Worm (Caenorhabditis elegans) whole organism, L4/young adult: ENCODE results near the gene Y43F8C.16.

Source experiments
- W03F9.2 ChIP-seq: fragments of 150-350 bp; optimal IDR thresholded peaks from 2 replicates; lab custom pipeline; 2014; ENCODE audit warnings: missing biosample characterization, missing genetic modification characterization
- dao-5 ChIP-seq: sonication (generic microtip); optimal IDR thresholded peaks from 2 replicates; lab custom pipeline; 2016; ENCODE audit warnings: missing genotype, missing genetic modification characterization, moderate library complexity, missing compliant biosample characterization
- him-1 ChIP-seq: sonication (generic microtip); optimal IDR thresholded peaks from 2 replicates; lab custom pipeline; 2016; ENCODE audit warnings: missing genotype, missing genetic modification reagents, missing genetic modification characterization, missing compliant biosample characterization

- TF ChIP-seq dao-5 = no peak
- TF ChIP-seq W03F9.2 (tag; lab: Kevin White, UChicago) = no peak
- no peak for TF ChIP-seq him-1 (tag; lab: Kevin White, UChicago)
These were observed 25.7 kb upstream of the Y43F8C.16 start, which contains the start of gene W04E12.2 for ce11 chrV:19741034-19741433.
